Fruit fly (Drosophila melanogaster) whole organism, embryonic: Measurements from ENCODE around the gene CG33687.

Experiments
- Adf1 ChIP-seq: fragments of 200-800 bp; sonication (Bioruptor generic); IDR thresholded peaks from 2 replicates; pipeline ENCODE4 v1.3.6; 2022; ENCODE audit warnings: missing biosample characterization, missing genetic modification characterization
- Aef1 ChIP-seq: fragments of 200-800 bp; sonication (Bioruptor generic); IDR thresholded peaks from 3 replicates; pipeline ENCODE4 v1.3.6; 2022; ENCODE audit warnings: missing biosample characterization, missing genetic modification characterization
- Bgb ChIP-seq: fragments of 200-800 bp; sonication (Bioruptor generic); IDR thresholded peaks from 2 replicates; pipeline ENCODE4 v1.3.6; 2022; ENCODE audit warnings: missing biosample characterization, missing genetic modification characterization; ENCODE audit not compliant: partially characterized antibody
- CG10147 ChIP-seq: fragments of 200-800 bp; sonication (Bioruptor generic); optimal IDR thresholded peaks from 2 replicates; lab custom pipeline; 2019; ENCODE audit warnings: missing biosample characterization, mild to moderate bottlenecking, missing genetic modification characterization, moderate library complexity
- CG10267 ChIP-seq: fragments of 200-800 bp; sonication (Bioruptor generic); optimal IDR thresholded peaks from 2 replicates; lab custom pipeline; 2018; ENCODE audit warnings: missing biosample characterization, mild to moderate bottlenecking, missing genetic modification characterization, moderate library complexity
- CG11456 ChIP-seq: fragments of 200-800 bp; sonication (Bioruptor generic); IDR thresholded peaks from 3 replicates; pipeline ENCODE4 v1.3.6; 2022; ENCODE audit warnings: missing biosample characterization, missing genetic modification characterization
- CG12391 ChIP-seq: fragments of 200-800 bp; sonication (Bioruptor generic); optimal IDR thresholded peaks from 3 replicates; lab custom pipeline; 2018; ENCODE audit warnings: missing biosample characterization, mild to moderate bottlenecking, missing genetic modification characterization, moderate library complexity
- CG13287 ChIP-seq: fragments of 200-800 bp; sonication (Bioruptor generic); IDR thresholded peaks from 2 replicates; pipeline ENCODE4 v1.3.6; 2022; ENCODE audit warnings: missing biosample characterization, missing genetic modification characterization; ENCODE audit not compliant: partially characterized antibody
- CG13894 ChIP-seq: fragments of 200-800 bp; sonication (Bioruptor generic); optimal IDR thresholded peaks from 3 replicates; lab custom pipeline; 2018; ENCODE audit warnings: missing biosample characterization, mild to moderate bottlenecking, missing genetic modification characterization, moderate library complexity
- CG15696 ChIP-seq: fragments of 200-800 bp; sonication (Bioruptor generic); optimal IDR thresholded peaks from 2 replicates; lab custom pipeline; 2019; ENCODE audit warnings: missing biosample characterization, mild to moderate bottlenecking, missing genetic modification characterization, moderate library complexity
- CG16815 ChIP-seq: fragments of 200-800 bp; sonication (Bioruptor generic); optimal IDR thresholded peaks from 3 replicates; lab custom pipeline; 2017; ENCODE audit warnings: missing biosample characterization, mild to moderate bottlenecking, missing genetic modification characterization
- CG16863 ChIP-seq: fragments of 200-800 bp; sonication (Bioruptor generic); optimal IDR thresholded peaks from 3 replicates; lab custom pipeline; 2016; ENCODE audit warnings: missing biosample characterization, missing genetic modification characterization
- CG1832 ChIP-seq: fragments of 200-800 bp; sonication (Bioruptor generic); optimal IDR thresholded peaks from 2 replicates; lab custom pipeline; 2017; ENCODE audit warnings: missing biosample characterization, mild to moderate bottlenecking, missing genetic modification characterization, inconsistent platforms
- CG3065 ChIP-seq: fragments of 200-800 bp; sonication (Bioruptor generic); optimal IDR thresholded peaks from 2 replicates; lab custom pipeline; 2016; ENCODE audit warnings: missing biosample characterization, missing genetic modification characterization
- CG3163 ChIP-seq: fragments of 200-800 bp; sonication (Bioruptor generic); optimal IDR thresholded peaks from 3 replicates; lab custom pipeline; 2016; ENCODE audit warnings: missing biosample characterization, missing genetic modification characterization
- CG3847 ChIP-seq: fragments of 200-800 bp; sonication (Bioruptor generic); IDR thresholded peaks from 2 replicates; pipeline ENCODE4 v1.3.6; 2022; ENCODE audit warnings: missing biosample characterization, missing genetic modification characterization
- CG4282 ChIP-seq: fragments of 200-800 bp; sonication (Bioruptor generic); optimal IDR thresholded peaks from 2 replicates; lab custom pipeline; 2016; ENCODE audit warnings: missing biosample characterization, missing genetic modification characterization
- CG4730 ChIP-seq: fragments of 200-800 bp; sonication (Bioruptor generic); IDR thresholded peaks from 2 replicates; pipeline ENCODE4 v1.3.6; 2022; ENCODE audit warnings: missing biosample characterization, missing genetic modification characterization
- CG6689 ChIP-seq: fragments of 200-800 bp; sonication (Bioruptor generic); IDR thresholded peaks from 2 replicates; pipeline ENCODE4 v1.3.6; 2022; ENCODE audit warnings: missing biosample characterization, missing genetic modification characterization
- CG7987 ChIP-seq: fragments of 200-800 bp; sonication (Bioruptor generic); optimal IDR thresholded peaks from 2 replicates; lab custom pipeline; 2018; ENCODE audit warnings: missing biosample characterization, mild to moderate bottlenecking, missing genetic modification characterization, moderate library complexity
- CG8924 ChIP-seq: fragments of 200-800 bp; optimal IDR thresholded peaks from 3 replicates; lab custom pipeline; 2019; ENCODE audit warnings: missing biosample characterization, mild to moderate bottlenecking, missing genetic modification characterization, moderate library complexity
- Fer3 ChIP-seq: fragments of 200-800 bp; sonication (Bioruptor generic); optimal IDR thresholded peaks from 2 replicates; lab custom pipeline; 2018; ENCODE audit warnings: missing biosample characterization, mild to moderate bottlenecking, missing genetic modification characterization, moderate library complexity
- HLH4C ChIP-seq: fragments of 200-800 bp; sonication (Bioruptor generic); IDR thresholded peaks from 3 replicates; pipeline ENCODE4 v1.3.6; 2022; ENCODE audit warnings: missing biosample characterization, missing genetic modification characterization; ENCODE audit not compliant: partially characterized antibody
- HmgD ChIP-seq: fragments of 200-800 bp; sonication (Bioruptor generic); optimal IDR thresholded peaks from 3 replicates; lab custom pipeline; 2016; ENCODE audit warnings: missing biosample characterization, missing genetic modification characterization
- Jarid2 ChIP-seq: fragments of 200-800 bp; sonication (Bioruptor generic); optimal IDR thresholded peaks from 3 replicates; lab custom pipeline; 2017; ENCODE audit warnings: mild to moderate bottlenecking, missing biosample characterization, missing genetic modification reagents, missing genetic modification characterization
- Lim3 ChIP-seq: fragments of 200-800 bp; sonication (Bioruptor generic); IDR thresholded peaks from 2 replicates; pipeline ENCODE4 v1.3.6; 2022; ENCODE audit warnings: missing biosample characterization, missing genetic modification characterization
- Neu2 ChIP-seq: fragments of 200-800 bp; sonication (Bioruptor generic); optimal IDR thresholded peaks from 3 replicates; lab custom pipeline; 2016; ENCODE audit warnings: missing biosample characterization, missing genetic modification characterization, borderline replicate concordance
- Rfx ChIP-seq: fragments of 200-800 bp; sonication (Bioruptor generic); IDR thresholded peaks from 2 replicates; pipeline ENCODE4 v1.3.6; 2022; ENCODE audit warnings: missing biosample characterization, missing genetic modification characterization
- Side ChIP-seq: fragments of 200-800 bp; sonication (Bioruptor generic); optimal IDR thresholded peaks from 2 replicates; lab custom pipeline; 2016; ENCODE audit warnings: missing biosample characterization, missing genetic modification characterization
- Sox100B ChIP-seq: fragments of 200-800 bp; sonication (Bioruptor generic); optimal IDR thresholded peaks from 3 replicates; lab custom pipeline; 2018; ENCODE audit warnings: missing biosample characterization, mild to moderate bottlenecking, missing genetic modification characterization
- amos ChIP-seq: fragments of 200-800 bp; sonication (Bioruptor generic); IDR thresholded peaks from 2 replicates; pipeline ENCODE4 v1.3.6; 2022; ENCODE audit warnings: missing biosample characterization, missing genetic modification characterization; ENCODE audit not compliant: partially characterized antibody
- bigmax ChIP-seq: fragments of 200-800 bp; sonication (Bioruptor generic); optimal IDR thresholded peaks from 2 replicates; lab custom pipeline; 2018; ENCODE audit warnings: missing biosample characterization, mild to moderate bottlenecking, missing genetic modification characterization
- dmrt99B ChIP-seq: fragments of 200-800 bp; sonication (Bioruptor generic); optimal IDR thresholded peaks from 2 replicates; lab custom pipeline; 2018; ENCODE audit warnings: missing biosample characterization, mild to moderate bottlenecking, missing genetic modification characterization, moderate library complexity
- ewg ChIP-seq: fragments of 200-800 bp; sonication (Bioruptor generic); optimal IDR thresholded peaks from 3 replicates; lab custom pipeline; 2017; ENCODE audit warnings: mild to moderate bottlenecking, missing biosample characterization, missing genetic modification reagents, missing genetic modification characterization
- gcm ChIP-seq: fragments of 200-800 bp; sonication (Bioruptor generic); optimal IDR thresholded peaks from 2 replicates; lab custom pipeline; 2019; ENCODE audit warnings: missing biosample characterization, mild to moderate bottlenecking, missing genetic modification characterization, moderate library complexity
- klu ChIP-seq: fragments of 200-800 bp; sonication (Bioruptor generic); IDR thresholded peaks from 2 replicates; pipeline ENCODE4 v1.3.6; 2022; ENCODE audit warnings: missing biosample characterization, missing genetic modification characterization
- lmd ChIP-seq: fragments of 200-800 bp; sonication (Bioruptor generic); IDR thresholded peaks from 2 replicates; pipeline ENCODE4 v1.3.6; 2022; ENCODE audit warnings: missing biosample characterization, missing genetic modification characterization
- luna ChIP-seq: fragments of 200-800 bp; sonication (Bioruptor generic); optimal IDR thresholded peaks from 2 replicates; lab custom pipeline; 2016; ENCODE audit warnings: missing biosample characterization, missing genetic modification characterization
- nerfin-2 ChIP-seq: fragments of 200-800 bp; sonication (Bioruptor generic); IDR thresholded peaks from 2 replicates; pipeline ENCODE4 v1.3.6; 2022; ENCODE audit warnings: missing biosample characterization, missing genetic modification characterization; ENCODE audit not compliant: partially characterized antibody
- org-1 ChIP-seq: fragments of 200-800 bp; sonication (Bioruptor generic); optimal IDR thresholded peaks from 2 replicates; lab custom pipeline; 2017; ENCODE audit warnings: missing biosample characterization, missing genetic modification characterization
- p53 ChIP-seq: fragments of 200-800 bp; sonication (Bioruptor generic); optimal IDR thresholded peaks from 2 replicates; lab custom pipeline; 2016; ENCODE audit warnings: missing biosample characterization, missing genetic modification characterization
- pros ChIP-seq: fragments of 200-800 bp; sonication (Bioruptor generic); optimal IDR thresholded peaks from 3 replicates; lab custom pipeline; 2019; ENCODE audit warnings: missing biosample characterization, mild to moderate bottlenecking, missing genetic modification characterization, moderate library complexity
- sens-2 ChIP-seq: fragments of 200-800 bp; sonication (Bioruptor generic); IDR thresholded peaks from 2 replicates; pipeline ENCODE4 v1.3.6; 2022; ENCODE audit warnings: missing biosample characterization, missing genetic modification characterization
- slbo ChIP-seq: fragments of 200-800 bp; sonication (Bioruptor generic); IDR thresholded peaks from 2 replicates; pipeline ENCODE4 v1.3.6; 2022; ENCODE audit warnings: missing biosample characterization, missing genetic modification characterization
- sug ChIP-seq: fragments of 200-800 bp; optimal IDR thresholded peaks from 2 replicates; lab custom pipeline; 2019; ENCODE audit warnings: missing biosample characterization, mild to moderate bottlenecking, missing genetic modification characterization, moderate library complexity
- vvl ChIP-seq: fragments of 200-800 bp; sonication (Bioruptor generic); IDR thresholded peaks from 2 replicates; pipeline ENCODE4 v1.3.6; 2022; ENCODE audit warnings: missing biosample characterization, missing genetic modification characterization
- wek ChIP-seq: fragments of 200-800 bp; sonication (Bioruptor generic); optimal IDR thresholded peaks from 3 replicates; lab custom pipeline; 2018; ENCODE audit warnings: missing biosample characterization, mild to moderate bottlenecking, missing genetic modification characterization, moderate library complexity
- zen ChIP-seq: fragments of 200-800 bp; sonication (Bioruptor generic); optimal IDR thresholded peaks from 3 replicates; lab custom pipeline; 2018; ENCODE audit warnings: missing biosample characterization, mild to moderate bottlenecking, missing genetic modification characterization, moderate library complexity
- zfh2 ChIP-seq: fragments of 200-800 bp; sonication (Bioruptor generic); optimal IDR thresholded peaks from 2 replicates; lab custom pipeline; 2016; ENCODE audit warnings: missing biosample characterization, missing genetic modification characterization

The CG33687 gene

dm6 chr3L:16161847-16162556, 35.7 kb upstream of the CG33687 start (continued):
- no peak for TF ChIP-seq wek (GFP tag; lab: Kevin White, UChicago)
- TF ChIP-seq Bgb (GFP tag; lab: Robert Waterston, UW), result no peak
- peak; percentile 51 for TF ChIP-seq ewg
- no peak for TF ChIP-seq HLH4C (GFP tag; lab: Robert Waterston, UW)
- peak; percentile 57 for TF ChIP-seq Rfx (GFP tag; lab: Robert Waterston, UW)
- TF ChIP-seq CG11456 (GFP tag; lab: Robert Waterston, UW), result no peak
- TF ChIP-seq CG15696 (tag; lab: Kevin White, UChicago), result no peak
- peak; percentile 11 for TF ChIP-seq Jarid2 (GFP tag; lab: Kevin White, UChicago)
- peak; percentile 65 for TF ChIP-seq sug (tag; lab: Kevin White, UChicago)
- peak; percentile 67 for TF ChIP-seq gcm (GFP tag; lab: Kevin White, UChicago)
- TF ChIP-seq CG7987, result no peak
- no peak for TF ChIP-seq p53
- TF ChIP-seq Lim3 (GFP tag; lab: Robert Waterston, UW), result no peak
- TF ChIP-seq Adf1 (GFP tag; lab: Robert Waterston, UW), result peak; percentile 52; the same call in 1 of the 2 replicates
- TF ChIP-seq zfh2, result peak; percentile 77
- TF ChIP-seq CG6689 (GFP tag; lab: Robert Waterston, UW), result peak; percentile 66
- no peak for TF ChIP-seq Neu2 (GFP tag; lab: Kevin White, UChicago)
- no peak for TF ChIP-seq zen (tag; lab: Kevin White, UChicago)
- peak; percentile 46 for TF ChIP-seq CG16815 (GFP tag; lab: Kevin White, UChicago)
- TF ChIP-seq klu (GFP tag; lab: Robert Waterston, UW), result no peak
- TF ChIP-seq dmrt99B (tag; lab: Kevin White, UChicago), result peak; percentile 85
- no peak for TF ChIP-seq pros (GFP tag; lab: Kevin White, UChicago)
- no peak for TF ChIP-seq nerfin-2 (GFP tag; lab: Robert Waterston, UW)
- TF ChIP-seq Fer3 (tag; lab: Kevin White, UChicago), result peak; percentile 75
- peak; percentile 20; the same call in 1 of the 2 replicates for TF ChIP-seq CG13287
- peak; percentile 44 for TF ChIP-seq vvl
- TF ChIP-seq sens-2, result peak; percentile 44; the same call in 1 of the 2 replicates
- peak; percentile 57 for TF ChIP-seq org-1
- no peak for TF ChIP-seq bigmax
- TF ChIP-seq CG3847 (GFP tag; lab: Robert Waterston, UW), result peak; percentile 67
- no peak for TF ChIP-seq luna (GFP tag; lab: Kevin White, UChicago)
- peak; percentile 72 for TF ChIP-seq CG1832 (GFP tag; lab: Kevin White, UChicago)
- TF ChIP-seq Aef1 (GFP tag; lab: Robert Waterston, UW), result no peak; the same call in 1 of the 3 replicates
- TF ChIP-seq amos (GFP tag; lab: Robert Waterston, UW), result no peak
- peak; percentile 74 for TF ChIP-seq Sox100B
- peak; percentile 43 for TF ChIP-seq Side (GFP tag; lab: Kevin White, UChicago)
- TF ChIP-seq CG4282 (GFP tag; lab: Kevin White, UChicago), result peak; percentile 47
- TF ChIP-seq CG16863, result peak; percentile 62
- TF ChIP-seq CG10267, result peak; percentile 54
- TF ChIP-seq slbo (GFP tag; lab: Robert Waterston, UW), result peak; percentile 75
- TF ChIP-seq CG12391, result peak; percentile 78
- TF ChIP-seq CG3065 (GFP tag; lab: Kevin White, UChicago), result no peak
- TF ChIP-seq CG10147 (GFP tag; lab: Kevin White, UChicago), result peak; percentile 79
- TF ChIP-seq HmgD (GFP tag; lab: Kevin White, UChicago), result peak; percentile 5
- peak; percentile 64 for TF ChIP-seq lmd (GFP tag; lab: Robert Waterston, UW)
- TF ChIP-seq CG13894 (tag; lab: Kevin White, UChicago), result peak; percentile 78
- TF ChIP-seq CG3163 (GFP tag; lab: Kevin White, UChicago), result peak; percentile 88
- peak; percentile 79 for TF ChIP-seq CG8924
- peak; percentile 52 for TF ChIP-seq CG4730 (GFP tag; lab: Robert Waterston, UW)
